Fruit fly (Drosophila melanogaster): ENCODE data around the gene CG5895.

Gene CG5895

dm6 chr3L:16037048-16037477 lies 1.8 kb downstream of the CG5895 start (continued):
- TF ChIP-seq CG31441 (GFP tag; IDR thresholded peaks at IDR 0.05) (peak; percentile 70; the same call in 1 of the 2 replicates), CG13287 (GFP tag; IDR thresholded peaks at IDR 0.05; ENCODE audit: partially characterized antibody) (peak; percentile 80), hbn (GFP tag; IDR thresholded peaks at IDR 0.05; ENCODE audit: partially characterized antibody) (0 out of 2 replicates have a peak, but pooled peaks have one; percentile 30), CG2116 (GFP tag; optimal IDR thresholded peaks at IDR 0.05) (peak; percentile 95), CG7271 (tag; optimal IDR thresholded peaks at IDR 0.05) (no peak), z (GFP tag; IDR thresholded peaks at IDR 0.05) (no peak), PHDP (tag; optimal IDR thresholded peaks at IDR 0.05) (peak; percentile 80), nmo (GFP tag; optimal IDR thresholded peaks at IDR 0.05) (peak; percentile 77), pnt (GFP tag; optimal IDR thresholded peaks at IDR 0.05) (peak; percentile 54), CG4854 (GFP tag; optimal IDR thresholded peaks at IDR 0.05) (peak; percentile 65), Hey (tag; optimal IDR thresholded peaks at IDR 0.05) (no peak), CG14014 (GFP tag; IDR thresholded peaks at IDR 0.05) (peak; percentile 74), sima (GFP tag; optimal IDR thresholded peaks at IDR 0.05) (no peak), CG8478 (optimal IDR thresholded peaks at IDR 0.05) (no peak), CG34422 (GFP tag; IDR thresholded peaks at IDR 0.05) (peak; percentile 61; the same call in 2 of the 3 replicates), CG11085 (GFP tag; IDR thresholded peaks at IDR 0.05) (peak; percentile 62), Mes4 (GFP tag; optimal IDR thresholded peaks at IDR 0.05) (peak; percentile 54), Kr (GFP tag; optimal IDR thresholded peaks at IDR 0.05) (no peak), MTF-1 (GFP tag; optimal IDR thresholded peaks at IDR 0.05; ENCODE audit: borderline replicate concordance) (no peak), prd (optimal IDR thresholded peaks at IDR 0.05) (no peak), prd (GFP tag; IDR thresholded peaks at IDR 0.05) (peak; percentile 75), CG9817 (tag; optimal IDR thresholded peaks at IDR 0.05) (peak; percentile 55), gcm (GFP tag; optimal IDR thresholded peaks at IDR 0.05) (peak; percentile 70), slou (GFP tag; optimal IDR thresholded peaks at IDR 0.05) (peak; percentile 67), az2 (GFP tag; optimal IDR thresholded peaks at IDR 0.05) (peak; percentile 72), Aef1 (GFP tag; IDR thresholded peaks at IDR 0.05) (peak; percentile 66; the same call in 2 of the 3 replicates), Adf1 (GFP tag; IDR thresholded peaks at IDR 0.05) (peak; percentile 53), Sry-β (GFP tag; optimal IDR thresholded peaks at IDR 0.05) (no peak), zf30C (GFP tag; optimal IDR thresholded peaks at IDR 0.05) (peak; percentile 99), Dref (GFP tag; IDR thresholded peaks at IDR 0.05) (peak; percentile 95), dan (GFP tag; IDR thresholded peaks at IDR 0.05) (no peak), zen (tag; optimal IDR thresholded peaks at IDR 0.05) (peak; percentile 75), CG15011 (GFP tag; optimal IDR thresholded peaks at IDR 0.05) (no peak), so (GFP tag; IDR thresholded peaks at IDR 0.05) (peak; percentile 88), jumu (GFP tag; optimal IDR thresholded peaks at IDR 0.05) (peak; percentile 60), br (optimal IDR thresholded peaks at IDR 0.05) (no peak), HLH3B (GFP tag; IDR thresholded peaks at IDR 0.05) (peak; percentile 69), CG10267 (tag; optimal IDR thresholded peaks at IDR 0.05) (peak; percentile 81), CG6654 (GFP tag; optimal IDR thresholded peaks at IDR 0.05) (peak; percentile 7), lola (GFP tag; optimal IDR thresholded peaks at IDR 0.05) (peak in 1 of 3 experiments; percentile 55), CG10654 (GFP tag; optimal IDR thresholded peaks at IDR 0.05) (peak; percentile 68), lmd (GFP tag; IDR thresholded peaks at IDR 0.05) (peak; percentile 80), CG18619 (GFP tag; optimal IDR thresholded peaks at IDR 0.05) (peak; percentile 72), CG12219 (GFP tag; optimal IDR thresholded peaks at IDR 0.05) (peak; percentile 81), ac (GFP tag; optimal IDR thresholded peaks at IDR 0.05) (peak; percentile 71), CG2712 (tag; optimal IDR thresholded peaks at IDR 0.05) (peak; percentile 82), CG17912 (GFP tag; optimal IDR thresholded peaks at IDR 0.05) (peak; percentile 14), Vsx1 (GFP tag; optimal IDR thresholded peaks at IDR 0.05) (peak; percentile 34), dati (GFP tag; IDR thresholded peaks at IDR 0.05) (peak; percentile 62; the same call in 1 of the 2 replicates), ara (GFP tag; IDR thresholded peaks at IDR 0.05) (peak; percentile 62; the same call in 1 of the 2 replicates), CrebB (tag; optimal IDR thresholded peaks at IDR 0.05) (peak; percentile 86)
